Worm (Caenorhabditis elegans): ENCODE results near the gene set-22.
A peak's percentile ranks its signal among the peaks of the same experiment; 100 is the strongest.

set-22 gene

DNA sequence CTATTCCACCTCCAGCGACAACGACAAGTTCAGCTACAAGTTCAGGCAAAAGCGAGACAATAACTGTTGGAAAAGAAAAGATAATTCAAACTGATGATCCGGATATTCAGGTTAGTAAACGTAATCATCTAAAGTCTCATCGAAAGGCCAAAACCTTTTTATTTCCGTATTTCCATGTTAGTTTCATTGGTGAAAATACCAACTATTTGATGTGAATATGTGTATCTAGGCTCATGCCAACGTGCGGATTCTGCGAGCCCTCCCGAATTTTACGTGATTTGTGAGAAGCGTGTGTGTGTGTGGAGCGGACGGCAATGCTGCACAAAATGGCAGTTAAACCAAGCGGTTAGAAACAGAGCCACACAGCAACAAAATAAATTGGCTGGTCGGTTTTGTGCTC lies 34.3 kb downstream of the set-22 start:
- TF ChIP-seq nhr-129 (tag; optimal IDR thresholded peaks at IDR 0.05) (peak; percentile 27), nhr-12 (tag; optimal IDR thresholded peaks at IDR 0.05) (no peak), ceh-82 (tag; optimal IDR thresholded peaks at IDR 0.05) (no peak)

DNA sequence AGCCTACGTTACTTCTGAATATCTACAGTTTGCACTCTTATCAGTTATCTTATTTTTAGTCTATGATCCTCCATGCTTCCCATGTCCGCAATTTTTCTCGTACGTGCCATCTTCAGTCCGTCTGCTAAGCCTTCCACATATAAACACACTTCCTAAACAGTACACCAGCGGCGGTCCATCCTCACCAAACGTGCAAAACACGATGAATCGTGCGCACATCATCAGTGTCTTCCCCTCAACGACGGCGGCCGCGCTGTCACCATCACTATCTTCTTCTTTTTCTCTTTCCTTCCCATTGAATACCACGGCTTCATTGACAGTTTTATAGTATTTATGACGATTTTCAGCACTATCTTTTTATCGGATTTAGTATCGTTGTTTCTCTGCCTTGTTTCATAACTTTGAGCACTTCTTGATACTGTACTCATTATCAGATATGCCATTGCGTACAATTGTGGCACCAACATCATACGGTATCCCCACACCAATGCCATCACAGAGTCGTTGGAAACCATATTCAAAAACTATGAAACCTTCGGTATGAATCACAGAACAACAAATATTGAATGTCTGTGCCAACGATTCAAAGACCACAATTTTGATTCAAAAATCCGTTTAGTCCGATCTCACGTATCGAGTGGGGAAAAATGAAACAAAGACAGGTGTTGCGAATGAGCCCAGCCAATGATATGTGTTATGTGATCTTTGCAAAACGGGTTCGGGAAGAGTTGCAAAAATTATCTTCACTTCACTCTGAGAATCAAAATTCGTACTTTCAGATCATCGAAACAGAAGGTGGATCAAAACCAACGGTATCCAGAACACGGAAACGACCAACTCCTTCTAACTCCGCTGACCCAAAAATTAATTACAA lies 36.4 kb downstream of the set-22 start:
- TF ChIP-seq unc-55 (GFP tag; optimal IDR thresholded peaks at IDR 0.05) (no peak), ceh-16 (tag; optimal IDR thresholded peaks at IDR 0.05) (no peak), ztf-4 (tag; optimal IDR thresholded peaks at IDR 0.05) (no peak), sma-9 (GFP tag; optimal IDR thresholded peaks at IDR 0.05) (peak; percentile 36), sma-9 (tag; optimal IDR thresholded peaks at IDR 0.05) (no peak), ztf-11 (tag; optimal IDR thresholded peaks at IDR 0.05) (no peak), nhr-12 (tag; optimal IDR thresholded peaks at IDR 0.05) (no peak), Y55F3AM.14 (GFP tag; optimal IDR thresholded peaks at IDR 0.05) (peak; percentile 21), nhr-21 (tag; optimal IDR thresholded peaks at IDR 0.05) (peak; percentile 43)

DNA sequence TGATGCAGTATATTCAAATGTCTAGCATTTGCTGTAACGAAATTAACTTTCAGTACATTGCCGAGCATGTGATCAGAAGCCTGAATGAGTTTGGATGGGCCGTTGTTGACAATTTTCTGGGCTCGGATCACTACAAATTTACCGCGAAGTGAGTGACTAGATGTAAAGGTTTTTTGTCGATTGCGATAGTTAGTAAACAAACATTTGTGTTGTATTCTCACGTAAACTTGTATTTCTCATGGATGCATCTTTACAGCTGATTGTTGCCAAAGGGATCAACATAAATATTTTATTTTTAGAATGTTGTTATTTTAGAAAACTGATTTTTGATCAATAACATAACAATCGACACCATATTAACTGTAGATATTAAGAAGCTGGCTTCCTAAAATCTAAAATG lies 37.3 kb downstream of the set-22 start:
- no peak for TF ChIP-seq gmeb-1 (tag; optimal IDR thresholded peaks at IDR 0.05)
- no peak for TF ChIP-seq sma-3 (GFP tag; optimal IDR thresholded peaks at IDR 0.05)
- TF ChIP-seq ztf-4 (tag; optimal IDR thresholded peaks at IDR 0.05) = no peak
- TF ChIP-seq ceh-16 (tag; optimal IDR thresholded peaks at IDR 0.05) = no peak
- TF ChIP-seq C34F6.9 (tag; optimal IDR thresholded peaks at IDR 0.05) = no peak
- no peak for TF ChIP-seq nhr-12 (tag; optimal IDR thresholded peaks at IDR 0.05)
- no peak for TF ChIP-seq nhr-23 (tag; optimal IDR thresholded peaks at IDR 0.05)

DNA sequence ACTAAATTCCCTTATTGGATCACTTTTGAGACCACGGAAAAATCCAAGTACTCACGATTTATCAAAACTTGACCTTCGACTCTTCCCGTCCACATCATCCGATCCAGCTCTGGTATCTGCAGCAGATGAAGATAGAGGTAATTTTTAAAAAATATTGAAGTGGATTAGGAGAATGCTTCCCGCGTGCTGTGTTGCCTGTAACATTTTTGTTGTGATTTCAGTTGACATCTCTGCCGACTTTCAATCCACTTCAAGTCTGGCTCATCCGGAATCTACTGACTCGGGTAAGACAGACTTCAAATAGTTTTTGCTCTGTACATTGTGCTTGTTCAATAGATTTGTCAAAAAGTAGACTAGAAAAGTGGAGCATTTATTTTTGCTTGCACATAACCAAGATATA lies 38.7 kb downstream of the set-22 start:
- no peak for TF ChIP-seq skn-1 (tag; optimal IDR thresholded peaks at IDR 0.05)
- TF ChIP-seq nhr-237 (tag; optimal IDR thresholded peaks at IDR 0.05) = no peak
- TF ChIP-seq zag-1 (tag; optimal IDR thresholded peaks at IDR 0.05) = no peak

DNA sequence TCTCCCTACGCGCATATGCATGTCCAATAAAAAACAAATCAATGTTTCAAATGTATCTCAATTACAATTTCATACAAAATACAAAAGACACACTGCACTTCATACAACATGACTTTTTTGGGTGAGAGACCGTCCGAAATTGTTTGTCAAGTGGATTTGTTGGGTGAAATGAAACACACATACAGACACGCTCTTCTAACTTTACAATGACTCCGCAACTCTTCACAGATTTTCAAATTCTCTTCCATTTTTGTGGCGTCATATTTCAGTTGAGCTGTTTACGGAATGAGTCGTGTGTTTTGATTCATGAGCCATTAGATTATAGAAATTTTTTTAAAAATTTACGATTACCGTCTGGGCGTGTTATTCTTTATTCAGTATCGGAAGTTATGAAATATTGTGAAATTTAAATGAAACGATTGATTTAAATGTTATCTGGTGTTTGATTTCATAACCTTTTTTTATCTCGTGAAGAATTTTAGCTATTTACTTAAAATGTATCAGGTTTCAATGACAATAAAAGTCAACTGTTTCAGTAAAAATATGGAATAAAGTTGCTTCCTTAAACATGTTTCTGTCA lies 40.2 kb downstream of the set-22 start:
- TF ChIP-seq nhr-23 (tag; optimal IDR thresholded peaks at IDR 0.05) = no peak
- TF ChIP-seq nhr-237 (tag; optimal IDR thresholded peaks at IDR 0.05) = no peak
- no peak for TF ChIP-seq skn-1 (tag; optimal IDR thresholded peaks at IDR 0.05)
- peak in 1 of 2 experiments; percentile 4 for TF ChIP-seq lsy-2 (tag; optimal IDR thresholded peaks at IDR 0.05)
- peak; percentile 87 for TF ChIP-seq ama-1 (optimal IDR thresholded peaks at IDR 0.05)
- TF ChIP-seq C34F6.9 (tag; optimal IDR thresholded peaks at IDR 0.05) = peak; percentile 23
- peak; percentile 65 for TF ChIP-seq nhr-129 (tag; optimal IDR thresholded peaks at IDR 0.05)
- peak; percentile 12 for TF ChIP-seq nhr-25 (tag; optimal IDR thresholded peaks at IDR 0.05)
- TF ChIP-seq unc-55 (GFP tag; optimal IDR thresholded peaks at IDR 0.05) = no peak
- peak; percentile 50 for TF ChIP-seq Y55F3AM.14 (GFP tag; optimal IDR thresholded peaks at IDR 0.05)

DNA sequence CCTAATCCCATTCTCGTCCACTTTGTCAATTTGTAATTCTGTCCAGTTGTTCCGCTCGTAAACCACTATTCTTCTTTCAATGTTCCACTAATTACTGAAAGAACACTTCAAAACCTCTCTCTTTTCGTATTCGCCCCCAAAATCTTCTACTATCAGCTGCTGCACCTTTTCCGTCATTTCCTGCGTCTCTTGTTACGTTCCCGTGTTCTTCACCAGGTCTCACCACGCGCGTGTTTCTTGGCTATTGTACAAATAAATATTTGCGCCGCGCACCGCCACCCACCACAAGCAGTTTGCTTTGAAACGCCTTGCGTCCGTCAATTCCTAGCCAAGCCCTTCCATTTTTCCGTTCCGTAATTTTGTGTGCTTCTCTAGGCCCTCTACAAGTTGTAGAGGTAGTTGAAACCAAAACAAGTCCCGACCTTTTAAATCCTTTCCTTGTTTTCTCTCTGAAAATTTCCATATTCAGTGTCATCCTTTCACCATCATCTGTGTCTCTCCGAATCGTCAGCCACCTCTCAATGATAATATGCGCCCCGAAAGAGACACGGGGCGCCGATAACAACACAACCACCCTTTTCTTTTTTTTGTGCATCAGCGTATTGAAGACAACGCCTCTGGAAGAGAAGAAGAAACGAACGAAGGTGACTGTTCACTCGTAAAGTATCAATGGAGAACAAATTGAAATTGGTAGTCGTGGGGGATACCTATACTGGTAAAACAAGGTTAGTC lies 41.6 kb downstream of the set-22 start, which contains the start of the genes crp-1 and Y32F6B.9:
Gene crp-1, plus strand, starts transcription at position 468 of the 732 bp plus-strand sequence.
Gene Y32F6B.9, plus strand, starts transcription at position 603 of the 732 bp plus-strand sequence.
- TF ChIP-seq Y55F3AM.14 (GFP tag; optimal IDR thresholded peaks at IDR 0.05) (peak; percentile 32), ama-1 (optimal IDR thresholded peaks at IDR 0.05) (no peak), ztf-11 (tag; optimal IDR thresholded peaks at IDR 0.05) (no peak), fos-1 (tag; optimal IDR thresholded peaks at IDR 0.05) (peak; percentile 58), ceh-16 (tag; optimal IDR thresholded peaks at IDR 0.05) (no peak), lin-11 (tag; optimal IDR thresholded peaks at IDR 0.05) (no peak)

DNA sequence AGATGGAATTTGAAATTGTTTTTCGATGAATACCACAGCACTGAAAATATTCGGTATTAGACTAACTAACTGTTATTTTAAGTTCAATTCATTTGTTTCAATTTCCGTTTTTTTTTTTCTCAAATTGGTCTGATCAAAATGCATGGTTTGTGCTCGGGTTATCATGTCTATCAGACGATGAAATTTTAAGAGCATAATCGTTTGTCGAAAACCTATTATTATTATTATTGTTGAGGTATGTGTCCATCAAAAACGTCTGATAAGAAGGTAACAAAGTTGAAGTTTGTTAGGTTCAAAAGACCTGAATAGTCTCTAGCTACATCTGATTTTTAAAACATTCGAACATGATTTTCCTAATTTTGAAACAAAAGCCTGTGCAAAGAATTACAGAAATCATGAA lies 47.3 kb downstream of the set-22 start:
- TF ChIP-seq fos-1 (tag; optimal IDR thresholded peaks at IDR 0.05) (peak; percentile 59), nhr-11 (tag; optimal IDR thresholded peaks at IDR 0.05) (no peak), sma-9 (GFP tag; optimal IDR thresholded peaks at IDR 0.05) (peak; percentile 34), sma-9 (tag; optimal IDR thresholded peaks at IDR 0.05) (no peak)

Measured in whole organism, L2 larva.